Worm (Caenorhabditis elegans) whole organism, mixed stage, embryonic: ENCODE data around the gene zig-10.
A peak's percentile ranks its signal among the peaks of the same experiment; 100 is the strongest.

Source experiments
- bed-3 ChIP-seq: fragments of 200-800 bp; sonication (Bioruptor generic); optimal IDR thresholded peaks from 3 replicates; lab custom pipeline; 2018; ENCODE audit warnings: mild to moderate bottlenecking, missing genetic modification characterization, moderate library complexity, missing compliant biosample characterization
- blmp-1 ChIP-seq: fragments of 150-350 bp; optimal IDR thresholded peaks from 2 replicates; lab custom pipeline; 2014; ENCODE audit warnings: missing biosample characterization, missing genetic modification characterization
- ceh-39 ChIP-seq: fragments of 150-350 bp; optimal IDR thresholded peaks from 2 replicates; lab custom pipeline; 2014; ENCODE audit warnings: missing biosample characterization, missing genetic modification characterization
- ceh-43 ChIP-seq: fragments of 200-800 bp; sonication (Bioruptor generic); optimal IDR thresholded peaks from 2 replicates; lab custom pipeline; 2018; ENCODE audit warnings: mild to moderate bottlenecking, missing genetic modification characterization, moderate library complexity, missing compliant biosample characterization
- ces-1 ChIP-seq: fragments of 150-350 bp; optimal IDR thresholded peaks from 2 replicates; lab custom pipeline; 2014; ENCODE audit warnings: missing biosample characterization, missing genetic modification reagents, missing genetic modification characterization
- cnd-1 ChIP-seq: fragments of 200-800 bp; sonication (Bioruptor generic); optimal IDR thresholded peaks from 2 replicates; lab custom pipeline; 2018; ENCODE audit warnings: mild to moderate bottlenecking, missing genetic modification characterization, missing compliant biosample characterization
- drap-1 ChIP-seq: fragments of 200-800 bp; sonication (Bioruptor generic); optimal IDR thresholded peaks from 3 replicates; lab custom pipeline; 2018; ENCODE audit warnings: mild to moderate bottlenecking, missing genetic modification characterization, missing compliant biosample characterization
- elt-1 ChIP-seq: sonication (generic microtip); optimal IDR thresholded peaks from 2 replicates; lab custom pipeline; 2017; ENCODE audit warnings: missing genetic modification characterization, mild to moderate bottlenecking, missing compliant biosample characterization, antibody characterized with exemption, moderate library complexity, borderline replicate concordance; ENCODE audit not compliant: insufficient read depth
- elt-3 ChIP-seq: fragments of 150-350 bp; optimal IDR thresholded peaks from 2 replicates; lab custom pipeline; 2014; ENCODE audit warnings: missing biosample characterization, missing genetic modification characterization
- flh-1 ChIP-seq: fragments of 200-800 bp; sonication (Bioruptor generic); optimal IDR thresholded peaks from 2 replicates; lab custom pipeline; 2018; ENCODE audit warnings: mild to moderate bottlenecking, missing genetic modification characterization, moderate library complexity, missing compliant biosample characterization
- ham-2 ChIP-seq: fragments of 200-800 bp; sonication (Bioruptor generic); optimal IDR thresholded peaks from 2 replicates; lab custom pipeline; 2018; ENCODE audit warnings: mild to moderate bottlenecking, missing genetic modification characterization, missing compliant biosample characterization
- hlh-1 ChIP-seq: fragments of 150-350 bp; optimal IDR thresholded peaks from 2 replicates; lab custom pipeline; 2014; ENCODE audit warnings: missing biosample characterization, missing genetic modification reagents, missing genetic modification characterization
- lin-13 ChIP-seq: fragments of 150-350 bp; optimal IDR thresholded peaks from 2 replicates; lab custom pipeline; 2014; ENCODE audit warnings: missing biosample characterization, missing genetic modification characterization
- lin-32 ChIP-seq: fragments of 200-800 bp; sonication (Bioruptor generic); optimal IDR thresholded peaks from 2 replicates; lab custom pipeline; 2018; ENCODE audit warnings: mild to moderate bottlenecking, missing genetic modification characterization, missing compliant biosample characterization
- lsy-2 ChIP-seq: fragments of 150-350 bp; optimal IDR thresholded peaks from 2 replicates; lab custom pipeline; 2014; ENCODE audit warnings: missing biosample characterization, missing genetic modification characterization
- mab-5 ChIP-seq: fragments of 150-350 bp; optimal IDR thresholded peaks from 2 replicates; lab custom pipeline; 2014; ENCODE audit warnings: missing biosample characterization, missing genetic modification characterization
- mep-1 ChIP-seq: fragments of 150-350 bp; optimal IDR thresholded peaks from 2 replicates; lab custom pipeline; 2017; ENCODE audit warnings: missing biosample characterization, missing genetic modification reagents, missing genetic modification characterization, inconsistent platforms
- mls-2 ChIP-seq: sonication (generic microtip); optimal IDR thresholded peaks from 2 replicates; lab custom pipeline; 2016; ENCODE audit warnings: mild to moderate bottlenecking, missing genetic modification characterization, moderate library complexity, missing compliant biosample characterization
- nhr-12 ChIP-seq: fragments of 150-350 bp; optimal IDR thresholded peaks from 2 replicates; lab custom pipeline; 2014; ENCODE audit warnings: missing biosample characterization, missing genetic modification characterization
- nhr-2 ChIP-seq: fragments of 150-350 bp; optimal IDR thresholded peaks from 2 replicates; lab custom pipeline; 2014; ENCODE audit warnings: missing biosample characterization, missing genetic modification characterization
- nhr-237 ChIP-seq: fragments of 150-350 bp; optimal IDR thresholded peaks from 2 replicates; lab custom pipeline; 2014; ENCODE audit warnings: missing biosample characterization, missing genetic modification characterization
- nhr-28 ChIP-seq: fragments of 150-350 bp; optimal IDR thresholded peaks from 2 replicates; lab custom pipeline; 2014; ENCODE audit warnings: missing biosample characterization, missing genetic modification characterization
- pha-4 ChIP-seq: fragments of 150-350 bp; optimal IDR thresholded peaks from 2 replicates; lab custom pipeline; 2018; ENCODE audit warnings: missing biosample characterization, missing genetic modification reagents, missing genetic modification characterization
- snpc-4 ChIP-seq: fragments of 150-350 bp; optimal IDR thresholded peaks from 2 replicates; lab custom pipeline; 2014; ENCODE audit warnings: missing biosample characterization, missing genetic modification characterization
- sptf-1 ChIP-seq: sonication (generic microtip); optimal IDR thresholded peaks from 2 replicates; lab custom pipeline; 2017; ENCODE audit warnings: mild to moderate bottlenecking, missing genetic modification characterization, moderate library complexity, missing compliant biosample characterization
- tbx-8 ChIP-seq: fragments of 200-800 bp; sonication (Bioruptor generic); optimal IDR thresholded peaks from 2 replicates; lab custom pipeline; 2018; ENCODE audit warnings: mild to moderate bottlenecking, missing genetic modification characterization, moderate library complexity, missing compliant biosample characterization
- unc-120 ChIP-seq: sonication (generic microtip); optimal IDR thresholded peaks from 2 replicates; lab custom pipeline; 2017; ENCODE audit warnings: missing genetic modification characterization, missing compliant biosample characterization; ENCODE audit not compliant: poor library complexity, severe bottlenecking
- unc-39 ChIP-seq: fragments of 150-350 bp; optimal IDR thresholded peaks from 2 replicates; lab custom pipeline; 2014; ENCODE audit warnings: missing biosample characterization, missing genetic modification characterization
- unc-62 ChIP-seq: fragments of 150-350 bp; optimal IDR thresholded peaks from 2 replicates; lab custom pipeline; 2014; ENCODE audit warnings: missing biosample characterization, missing genetic modification reagents, missing genetic modification characterization
- zip-8 ChIP-seq: fragments of 150-350 bp; optimal IDR thresholded peaks from 2 replicates; lab custom pipeline; 2014; ENCODE audit warnings: missing biosample characterization, missing genetic modification characterization
- ztf-11 ChIP-seq: fragments of 150-350 bp; optimal IDR thresholded peaks from 2 replicates; lab custom pipeline; 2014; ENCODE audit warnings: missing biosample characterization, missing genetic modification characterization

Gene zig-10

DNA sequence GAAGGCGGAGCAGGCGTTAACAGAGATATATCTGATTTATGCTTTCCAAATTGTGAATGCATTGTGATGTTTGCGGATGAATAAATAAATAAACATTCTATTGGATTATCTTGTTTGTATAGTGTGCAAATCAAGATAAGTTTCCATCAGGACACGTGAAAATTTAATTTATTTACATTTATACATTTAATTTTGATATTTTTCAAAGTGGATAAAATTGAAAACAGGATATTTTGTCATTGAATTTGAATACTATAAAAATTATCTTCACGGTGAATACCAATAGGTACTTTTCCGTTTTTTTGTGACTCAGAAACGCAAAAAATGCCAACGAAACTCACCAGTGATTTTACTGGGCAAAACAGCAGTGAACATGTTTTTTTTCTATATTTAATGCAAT, 7.3 kb upstream of the zig-10 start, which contains the start of gene F58F12.3:
Gene F58F12.3, minus strand, starts transcription at position 101 of the 400 bp plus-strand sequence.
- TF ChIP-seq tbx-8 (GFP tag; lab: Kevin White, UChicago) = no peak
- no peak for TF ChIP-seq mab-5 (tag; lab: Kevin White, UChicago)
- TF ChIP-seq, all 35 proteins: peak for 0

ce11 chrII:6394037-6394436, 4.5 kb upstream of the zig-10 start:
- peak; percentile 56 for TF ChIP-seq unc-62 (GFP tag; lab: Kevin White, UChicago)
- TF ChIP-seq bed-3 (GFP tag; lab: Kevin White, UChicago) = no peak
- TF ChIP-seq nhr-2 (tag; lab: Kevin White, UChicago) = peak; percentile 16
- TF ChIP-seq mep-1 (tag; lab: Kevin White, UChicago) = no peak
- no peak for TF ChIP-seq ztf-11 (tag; lab: Kevin White, UChicago)
- TF ChIP-seq hlh-1 = peak; percentile 81

ce11 chrII:6401649-6402048, 3.1 kb downstream of the zig-10 start, which contains the start of gene btb-2:
Gene btb-2, plus strand, starts transcription at chrII:6401949.
- no peak for TF ChIP-seq elt-3
- TF ChIP-seq cnd-1 (tag; lab: Kevin White, UChicago) = no peak
- TF ChIP-seq ham-2 (GFP tag; lab: Kevin White, UChicago) = no peak
- TF ChIP-seq hlh-1 = no peak
- no peak for TF ChIP-seq lin-13 (tag; lab: Kevin White, UChicago)
- TF ChIP-seq bed-3 (GFP tag; lab: Kevin White, UChicago) = no peak
- no peak for TF ChIP-seq ceh-39 (tag; lab: Kevin White, UChicago)
- TF ChIP-seq mep-1 (tag; lab: Kevin White, UChicago) = no peak
- TF ChIP-seq mls-2 (tag; lab: Kevin White, UChicago) = no peak
- no peak for TF ChIP-seq drap-1 (GFP tag; lab: Kevin White, UChicago)
- no peak for TF ChIP-seq blmp-1 (tag; lab: Kevin White, UChicago)
- TF ChIP-seq unc-39 (tag; lab: Kevin White, UChicago) = no peak
- no peak for TF ChIP-seq nhr-2 (tag; lab: Kevin White, UChicago)
- no peak for TF ChIP-seq elt-1

DNA sequence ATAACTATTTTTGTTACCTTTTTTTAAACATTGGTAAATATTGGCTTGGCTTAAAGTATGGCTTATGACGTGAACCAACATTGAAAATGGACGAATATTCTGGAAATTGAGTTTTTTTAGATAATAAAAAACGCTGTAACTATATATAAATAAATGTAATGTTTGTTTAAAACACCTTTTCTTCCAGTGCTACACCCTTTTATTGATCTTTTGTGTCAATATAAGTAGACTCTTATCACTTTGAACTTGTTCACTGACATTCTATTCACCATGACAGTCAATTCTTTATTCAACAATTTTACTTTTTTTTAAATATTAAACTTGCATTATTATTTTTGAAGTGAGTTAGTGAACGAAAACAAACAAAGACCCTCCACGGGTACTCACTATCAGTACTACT, 4.7 kb downstream of the zig-10 start, which contains the start of gene T25D10.1:
Gene T25D10.1, plus strand, starts transcription at position 169 of the 400 bp plus-strand sequence.
- no peak for TF ChIP-seq nhr-237 (tag; lab: Kevin White, UChicago)
- TF ChIP-seq nhr-12 (tag; lab: Kevin White, UChicago) = no peak
- no peak for TF ChIP-seq mab-5 (tag; lab: Kevin White, UChicago)
- TF ChIP-seq ceh-43 (GFP tag; lab: Kevin White, UChicago) = no peak
- no peak for TF ChIP-seq elt-1
- TF ChIP-seq ces-1 (GFP tag; lab: Kevin White, UChicago) = no peak
- no peak for TF ChIP-seq hlh-1
- no peak for TF ChIP-seq zip-8
- no peak for TF ChIP-seq flh-1 (GFP tag; lab: Kevin White, UChicago)
- TF ChIP-seq bed-3 (GFP tag; lab: Kevin White, UChicago) = no peak
- TF ChIP-seq lsy-2 (tag; lab: Kevin White, UChicago) = no peak
- TF ChIP-seq sptf-1 (tag; lab: Kevin White, UChicago) = no peak
- TF ChIP-seq unc-120 (tag; lab: Kevin White, UChicago) = no peak

DNA sequence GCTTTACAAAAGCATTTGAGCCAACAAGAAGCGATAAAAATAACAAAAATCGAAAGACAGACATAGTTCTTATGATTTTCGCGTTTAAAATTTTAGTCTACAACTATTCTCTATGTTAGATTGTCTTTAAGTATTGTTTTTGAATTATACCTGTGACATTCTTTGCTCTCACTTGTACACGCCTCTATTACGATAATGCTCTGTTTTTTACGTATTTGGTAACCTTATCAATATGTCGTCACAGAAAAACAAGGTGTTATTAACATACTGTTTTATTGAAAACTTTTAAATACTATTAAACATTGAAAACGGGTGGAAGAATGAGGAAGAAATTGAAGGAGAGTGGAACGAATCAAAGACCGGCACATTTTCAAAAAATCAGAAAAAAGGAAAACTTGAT, 8.8 kb downstream of the zig-10 start, which contains the start of gene spp-11:
Gene spp-11, minus strand, starts transcription at position 101 of the 400 bp plus-strand sequence.
- TF ChIP-seq blmp-1 (tag; lab: Kevin White, UChicago) (no peak), sptf-1 (tag; lab: Kevin White, UChicago) (no peak), unc-39 (tag; lab: Kevin White, UChicago) (no peak), snpc-4 (tag; lab: Kevin White, UChicago) (no peak), hlh-1 (no peak), pha-4 (no peak), drap-1 (GFP tag; lab: Kevin White, UChicago) (no peak), cnd-1 (tag; lab: Kevin White, UChicago) (no peak), mls-2 (tag; lab: Kevin White, UChicago) (no peak), elt-1 (no peak), elt-3 (no peak), ham-2 (GFP tag; lab: Kevin White, UChicago) (no peak), nhr-28 (tag; lab: Kevin White, UChicago) (no peak), ztf-11 (tag; lab: Kevin White, UChicago) (no peak), nhr-12 (tag; lab: Kevin White, UChicago) (no peak), nhr-237 (tag; lab: Kevin White, UChicago) (no peak), ceh-39 (tag; lab: Kevin White, UChicago) (no peak), mep-1 (tag; lab: Kevin White, UChicago) (no peak), lin-32 (GFP tag; lab: Kevin White, UChicago) (no peak)
